Worm (Caenorhabditis elegans) whole organism, L2 larva: ENCODE data around the gene blos-7.

Source experiments
- C34F6.9 ChIP-seq: fragments of 150-350 bp; optimal IDR thresholded peaks from 2 replicates; lab custom pipeline; 2014; ENCODE audit warnings: missing biosample characterization, missing genetic modification characterization
- F13H6.1 ChIP-seq: sonication (generic microtip); optimal IDR thresholded peaks from 2 replicates; lab custom pipeline; 2016; ENCODE audit warnings: missing genetic modification characterization, missing compliant biosample characterization
- R02D3.7 ChIP-seq: fragments of 150-350 bp; optimal IDR thresholded peaks from 2 replicates; lab custom pipeline; 2014; ENCODE audit warnings: missing biosample characterization, missing genetic modification characterization
- Y55F3AM.14 ChIP-seq: fragments of 200-800 bp; sonication (Bioruptor generic); optimal IDR thresholded peaks from 2 replicates; lab custom pipeline; 2018; ENCODE audit warnings: mild to moderate bottlenecking, missing genetic modification characterization, missing compliant biosample characterization
- ZK546.5 ChIP-seq: sonication (generic microtip); optimal IDR thresholded peaks from 2 replicates; lab custom pipeline; 2017; ENCODE audit warnings: missing biosample characterization, missing genetic modification characterization
- aly-2 ChIP-seq: fragments of 150-350 bp; optimal IDR thresholded peaks from 2 replicates; lab custom pipeline; 2014; ENCODE audit warnings: missing biosample characterization, missing genetic modification characterization
- ama-1 ChIP-seq: fragments of 150-350 bp; optimal IDR thresholded peaks from 2 replicates; lab custom pipeline; 2018; ENCODE audit warnings: inconsistent platforms
- blmp-1 ChIP-seq: sonication (generic microtip); optimal IDR thresholded peaks from 2 replicates; lab custom pipeline; 2017; ENCODE audit warnings: missing genetic modification characterization, mild to moderate bottlenecking, missing compliant biosample characterization, antibody characterized with exemption, moderate library complexity; ENCODE audit not compliant: insufficient read depth
- ceh-16 ChIP-seq: fragments of 150-350 bp; optimal IDR thresholded peaks from 2 replicates; lab custom pipeline; 2014; ENCODE audit warnings: missing biosample characterization, missing genetic modification characterization
- ceh-82 ChIP-seq: fragments of 150-350 bp; optimal IDR thresholded peaks from 2 replicates; lab custom pipeline; 2014; ENCODE audit warnings: missing biosample characterization, missing genetic modification characterization
- crh-2 ChIP-seq: sonication (generic microtip); optimal IDR thresholded peaks from 2 replicates; lab custom pipeline; 2017; ENCODE audit warnings: missing biosample characterization, missing genetic modification characterization
- dmd-4 ChIP-seq: sonication (generic microtip); optimal IDR thresholded peaks from 2 replicates; lab custom pipeline; 2017; ENCODE audit warnings: missing biosample characterization, missing genetic modification characterization
- egl-27 ChIP-seq: sonication (generic microtip); optimal IDR thresholded peaks from 3 replicates; lab custom pipeline; 2017; ENCODE audit warnings: missing biosample characterization, missing genetic modification reagents, missing genetic modification characterization
- elt-1 ChIP-seq: fragments of 150-350 bp; optimal IDR thresholded peaks from 2 replicates; lab custom pipeline; 2014; ENCODE audit warnings: missing biosample characterization, missing genetic modification characterization
- elt-3 ChIP-seq: sonication (generic microtip); optimal IDR thresholded peaks from 2 replicates; lab custom pipeline; 2017; ENCODE audit warnings: missing biosample characterization, missing genetic modification characterization
- fos-1 ChIP-seq: fragments of 150-350 bp; optimal IDR thresholded peaks from 2 replicates; lab custom pipeline; 2014; ENCODE audit warnings: missing biosample characterization, missing genetic modification characterization
- gmeb-1 ChIP-seq: fragments of 150-350 bp; optimal IDR thresholded peaks from 2 replicates; lab custom pipeline; 2014; ENCODE audit warnings: missing biosample characterization, missing genetic modification characterization
- lin-11 ChIP-seq: fragments of 150-350 bp; sonication (generic microtip); optimal IDR thresholded peaks from 2 replicates; lab custom pipeline; 2014; ENCODE audit warnings: missing biosample characterization, missing genetic modification characterization, inconsistent platforms, mixed read lengths
- lin-13 ChIP-seq: fragments of 150-350 bp; optimal IDR thresholded peaks from 2 replicates; lab custom pipeline; 2014; ENCODE audit warnings: missing biosample characterization, missing genetic modification reagents, missing genetic modification characterization
- lin-39 ChIP-seq: fragments of 150-350 bp; optimal IDR thresholded peaks from 2 replicates; lab custom pipeline; 2014; ENCODE audit warnings: missing biosample characterization, missing genetic modification reagents, missing genetic modification characterization
- lsy-2 ChIP-seq, 2 experiments: fragments of 150-350 bp in 1 of 2; sonication (generic microtip) in 1 of 2; optimal IDR thresholded peaks; 2 replicates each; lab custom pipeline; 2014 to 2017; ENCODE audit warnings: missing biosample characterization in 2 of 2, missing genetic modification characterization in 2 of 2
- mab-5 ChIP-seq: fragments of 150-350 bp; optimal IDR thresholded peaks from 2 replicates; lab custom pipeline; 2014; ENCODE audit warnings: missing biosample characterization, missing genetic modification characterization
- mbf-1 ChIP-seq: sonication (generic microtip); optimal IDR thresholded peaks from 2 replicates; lab custom pipeline; 2017; ENCODE audit warnings: missing biosample characterization, missing genetic modification characterization
- mdl-1 ChIP-seq, 2 experiments: fragments of 150-350 bp in 1 of 2; sonication (generic microtip) in 1 of 2; optimal IDR thresholded peaks; 2 replicates each; lab custom pipeline; 2017; ENCODE audit warnings: missing biosample characterization in 2 of 2, missing genetic modification characterization in 2 of 2
- nhr-11 ChIP-seq: fragments of 150-350 bp; optimal IDR thresholded peaks from 2 replicates; lab custom pipeline; 2014; ENCODE audit warnings: missing biosample characterization, missing genetic modification characterization
- nhr-12 ChIP-seq: fragments of 150-350 bp; optimal IDR thresholded peaks from 2 replicates; lab custom pipeline; 2014; ENCODE audit warnings: missing biosample characterization, missing genetic modification characterization
- nhr-129 ChIP-seq: fragments of 150-350 bp; optimal IDR thresholded peaks from 2 replicates; lab custom pipeline; 2014; ENCODE audit warnings: missing biosample characterization, missing genetic modification characterization
- nhr-21 ChIP-seq: fragments of 150-350 bp; optimal IDR thresholded peaks from 2 replicates; lab custom pipeline; 2014; ENCODE audit warnings: missing biosample characterization, missing genetic modification characterization
- nhr-23 ChIP-seq: fragments of 150-350 bp; optimal IDR thresholded peaks from 2 replicates; lab custom pipeline; 2014; ENCODE audit warnings: missing biosample characterization, missing genetic modification reagents, missing genetic modification characterization
- nhr-237 ChIP-seq: fragments of 150-350 bp; optimal IDR thresholded peaks from 2 replicates; lab custom pipeline; 2014; ENCODE audit warnings: missing biosample characterization, missing genetic modification characterization
- nhr-25 ChIP-seq: fragments of 150-350 bp; sonication (generic microtip); optimal IDR thresholded peaks from 3 replicates; lab custom pipeline; 2014; ENCODE audit warnings: missing biosample characterization, missing genetic modification characterization
- nhr-6 ChIP-seq: fragments of 150-350 bp; optimal IDR thresholded peaks from 2 replicates; lab custom pipeline; 2014; ENCODE audit warnings: missing biosample characterization, missing genetic modification characterization
- nhr-77 ChIP-seq: fragments of 150-350 bp; optimal IDR thresholded peaks from 2 replicates; lab custom pipeline; 2014; ENCODE audit warnings: missing biosample characterization, missing genetic modification characterization
- peb-1 ChIP-seq: fragments of 150-350 bp; optimal IDR thresholded peaks from 2 replicates; lab custom pipeline; 2014; ENCODE audit warnings: missing biosample characterization, missing genetic modification characterization
- sma-3 ChIP-seq: sonication (generic microtip); optimal IDR thresholded peaks from 2 replicates; lab custom pipeline; 2016; ENCODE audit warnings: missing genetic modification reagents, missing genetic modification characterization, missing compliant biosample characterization
- sma-9 ChIP-seq, 2 experiments: fragments of 150-350 bp in 1 of 2; sonication (generic microtip) in 1 of 2; optimal IDR thresholded peaks; 2 replicates each; lab custom pipeline; 2014 to 2016; ENCODE audit warnings: missing genetic modification characterization in 2 of 2, mild to moderate bottlenecking in 1 of 2, missing biosample characterization in 1 of 2, missing compliant biosample characterization in 1 of 2, missing genetic modification reagents in 1 of 2, moderate library complexity in 1 of 2
- snpc-4 ChIP-seq: fragments of 150-350 bp; optimal IDR thresholded peaks from 2 replicates; lab custom pipeline; 2014; ENCODE audit warnings: missing biosample characterization, missing genetic modification characterization
- unc-55 ChIP-seq: fragments of 150-350 bp; sonication (generic microtip); optimal IDR thresholded peaks from 3 replicates; lab custom pipeline; 2014; ENCODE audit warnings: missing biosample characterization, missing genetic modification reagents, missing genetic modification characterization
- zag-1 ChIP-seq: fragments of 150-350 bp; optimal IDR thresholded peaks from 2 replicates; lab custom pipeline; 2014; ENCODE audit warnings: missing biosample characterization, missing genetic modification characterization
- ztf-1 ChIP-seq: fragments of 200-800 bp; sonication (Bioruptor generic); conservative IDR thresholded peaks from 2 replicates; pipeline ENCODE4 v1.3.6; 2022; ENCODE audit warnings: missing genetic modification characterization, missing compliant biosample characterization
- ztf-11 ChIP-seq: sonication (generic microtip); optimal IDR thresholded peaks from 2 replicates; lab custom pipeline; 2017; ENCODE audit warnings: missing biosample characterization, missing genetic modification characterization
- ztf-4 ChIP-seq: fragments of 150-350 bp; optimal IDR thresholded peaks from 2 replicates; lab custom pipeline; 2014; ENCODE audit warnings: missing biosample characterization, missing genetic modification characterization

blos-7 gene

DNA sequence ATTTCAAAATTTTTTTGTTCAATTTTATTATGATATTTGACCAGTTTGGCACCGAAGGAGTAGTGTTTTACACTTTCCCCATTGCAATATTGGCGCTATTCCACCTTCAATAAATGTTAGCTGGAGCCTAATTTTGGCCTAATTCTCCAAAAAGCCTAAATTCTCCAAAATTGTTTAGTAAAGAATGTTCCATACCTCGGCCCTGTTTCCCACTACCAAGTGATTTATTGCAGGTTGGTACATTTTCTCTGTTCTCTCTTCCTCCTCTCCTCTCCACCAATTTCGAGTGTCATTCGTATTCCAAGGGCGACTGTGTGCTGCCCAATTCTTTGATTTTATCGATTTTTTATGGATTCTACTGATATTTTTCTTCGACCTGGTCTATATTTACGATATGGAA lies 4.6 kb downstream of the blos-7 start, which contains the start of gene Y37E11B.2:
Y37E11B.2 (plus strand) TSS at position 301 of the 400 bp plus-strand sequence.
- TF ChIP-seq sma-3 (GFP tag; lab: Kevin White, UChicago) (no peak), lin-13 (no peak), Y55F3AM.14 (GFP tag; lab: Kevin White, UChicago) (no peak), lsy-2 (tag; optimal IDR thresholded peaks at IDR 0.05; lab: Kevin White, UChicago) (no peak), nhr-23 (tag; lab: Kevin White, UChicago) (no peak), unc-55 (GFP tag; lab: Kevin White, UChicago) (no peak), peb-1 (tag; lab: Kevin White, UChicago) (no peak), gmeb-1 (tag; lab: Kevin White, UChicago) (no peak), crh-2 (no peak), ZK546.5 (tag; lab: Kevin White, UChicago) (no peak)

- TF ChIP-seq nhr-23 (tag; lab: Kevin White, UChicago): no peak
- no peak for TF ChIP-seq elt-1 (tag; lab: Kevin White, UChicago)
- no peak for TF ChIP-seq blmp-1
- no peak for TF ChIP-seq nhr-237
- TF ChIP-seq fos-1 (tag; lab: Kevin White, UChicago): no peak
- TF ChIP-seq egl-27 (tag; lab: Kevin White, UChicago): no peak
- no peak for TF ChIP-seq sma-3 (GFP tag; lab: Kevin White, UChicago)
- no peak for TF ChIP-seq mbf-1 (tag; lab: Kevin White, UChicago)
- no peak for TF ChIP-seq zag-1
- TF ChIP-seq sma-9 (GFP tag; optimal IDR thresholded peaks at IDR 0.05; lab: Kevin White, UChicago): no peak
- TF ChIP-seq sma-9 (tag; optimal IDR thresholded peaks at IDR 0.05; lab: Kevin White, UChicago): no peak
- TF ChIP-seq nhr-77 (tag; lab: Kevin White, UChicago): no peak
- no peak for TF ChIP-seq C34F6.9 (tag; lab: Kevin White, UChicago)
Measured at ce11 chrIV:3570612-3571011, 12.1 kb downstream of the blos-7 start.

DNA sequence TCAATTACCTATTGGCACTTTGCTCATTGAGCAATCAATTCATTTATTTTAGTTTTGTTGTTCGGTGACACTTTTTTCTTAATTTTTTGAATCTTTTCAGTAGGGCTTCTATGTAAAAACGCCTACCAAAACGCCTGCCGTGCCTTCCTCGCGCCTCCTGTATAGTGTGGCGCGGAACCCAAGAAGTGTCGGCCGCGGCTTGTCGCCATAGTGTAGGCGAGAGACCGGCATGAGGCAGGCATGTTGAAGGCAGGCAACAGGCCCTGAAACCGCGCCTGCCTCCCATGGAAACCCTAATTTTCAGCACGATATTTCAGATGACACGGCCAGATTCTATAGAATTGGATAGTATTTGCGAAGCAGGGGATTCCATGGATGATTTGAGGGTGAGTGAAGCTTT lies 14.1 kb downstream of the blos-7 start, which contains the start of gene otpl-1:
otpl-1 (plus strand) TSS at position 372 of the 400 bp plus-strand sequence.
- no peak for TF ChIP-seq ama-1 (lab: Kevin White, UChicago)
- no peak for TF ChIP-seq F13H6.1 (tag; lab: Kevin White, UChicago)
- TF ChIP-seq ztf-4 (tag; lab: Kevin White, UChicago): no peak
- no peak for TF ChIP-seq ztf-1 (GFP tag; lab: Robert Waterston, UW)
- peak; percentile 26 for TF ChIP-seq snpc-4 (tag; lab: Kevin White, UChicago)

DNA sequence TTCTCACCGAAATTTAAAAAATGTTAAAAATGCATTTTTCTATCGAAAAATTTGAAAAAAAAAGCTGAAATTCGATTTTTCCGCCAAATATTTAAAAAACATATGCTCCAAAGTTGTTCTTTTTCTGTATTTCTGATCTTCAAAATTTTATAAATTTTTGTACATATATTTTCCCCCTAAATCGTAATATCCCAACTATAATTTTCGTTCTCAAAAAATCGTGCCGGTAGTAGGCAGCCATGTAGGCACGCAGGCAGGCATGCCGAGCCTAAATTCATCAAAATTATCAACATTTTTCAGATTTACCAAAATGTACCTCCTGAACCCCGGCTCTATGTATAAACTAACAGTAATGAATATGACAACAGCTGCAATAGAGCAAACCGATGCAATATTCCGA lies 17.8 kb downstream of the blos-7 start, which contains the start of gene sre-5:
sre-5 (plus strand) TSS at position 301 of the 400 bp plus-strand sequence.
- no peak for TF ChIP-seq nhr-25 (tag; lab: Kevin White, UChicago)
- TF ChIP-seq nhr-237: no peak
- no peak for TF ChIP-seq ceh-16 (tag; lab: Kevin White, UChicago)
- no peak for TF ChIP-seq nhr-12 (tag; lab: Kevin White, UChicago)
- no peak for TF ChIP-seq crh-2
- TF ChIP-seq nhr-23 (tag; lab: Kevin White, UChicago): no peak
- TF ChIP-seq nhr-129: no peak
- no peak for TF ChIP-seq sma-9 (GFP tag; optimal IDR thresholded peaks at IDR 0.05; lab: Kevin White, UChicago)
- no peak for TF ChIP-seq sma-9 (tag; optimal IDR thresholded peaks at IDR 0.05; lab: Kevin White, UChicago)
- no peak for TF ChIP-seq aly-2 (tag; lab: Kevin White, UChicago)
- TF ChIP-seq ceh-82: no peak
- TF ChIP-seq lin-13: no peak
- no peak for TF ChIP-seq nhr-11 (tag; lab: Kevin White, UChicago)
- no peak for TF ChIP-seq nhr-21
- TF ChIP-seq F13H6.1 (tag; lab: Kevin White, UChicago): no peak
- no peak for TF ChIP-seq blmp-1
- TF ChIP-seq, all 48 proteins: peak for 0

- TF ChIP-seq nhr-23 (tag; lab: Kevin White, UChicago) (no peak), lin-39 (tag; lab: Kevin White, UChicago) (no peak), ZK546.5 (tag; lab: Kevin White, UChicago) (no peak), ztf-4 (tag; lab: Kevin White, UChicago) (no peak), nhr-6 (tag; lab: Kevin White, UChicago) (no peak), ztf-11 (tag; lab: Kevin White, UChicago) (no peak), fos-1 (tag; lab: Kevin White, UChicago) (no peak), mab-5 (tag; lab: Kevin White, UChicago) (no peak), dmd-4 (tag; lab: Kevin White, UChicago) (no peak), R02D3.7 (no peak), peb-1 (tag; lab: Kevin White, UChicago) (no peak), lin-11 (tag; lab: Kevin White, UChicago) (no peak), elt-3 (tag; lab: Kevin White, UChicago) (no peak), ceh-82 (no peak), mdl-1 (tag; optimal IDR thresholded peaks at IDR 0.05; lab: Kevin White, UChicago) (no peak)
Measured at ce11 chrIV:3559201-3559600, 23.5 kb downstream of the blos-7 start.
